Worm (Caenorhabditis elegans): ENCODE measurements around the gene nhr-126.

The nhr-126 gene

ce11 chrV:2251774-2252173 lies 22.9 kb downstream of the nhr-126 start:
- TF ChIP-seq nhr-237 (tag; optimal IDR thresholded peaks at IDR 0.05), result no peak
- no peak for TF ChIP-seq daf-12 (tag; optimal IDR thresholded peaks at IDR 0.05)
- TF ChIP-seq nfya-1 (tag; optimal IDR thresholded peaks at IDR 0.05; ENCODE audit: insufficient read depth), result no peak
- peak; percentile 13 for TF ChIP-seq pqm-1 (tag; optimal IDR thresholded peaks at IDR 0.05)
- TF ChIP-seq egl-27 (tag; optimal IDR thresholded peaks at IDR 0.05), result no peak
- TF ChIP-seq ceh-9 (tag; optimal IDR thresholded peaks at IDR 0.05), result no peak
- no peak for TF ChIP-seq hmg-11 (tag; optimal IDR thresholded peaks at IDR 0.05)
- no peak for TF ChIP-seq nhr-28 (tag; optimal IDR thresholded peaks at IDR 0.05)
- no peak for TF ChIP-seq nhr-12 (tag; optimal IDR thresholded peaks at IDR 0.05)
- TF ChIP-seq nhr-23 (tag; optimal IDR thresholded peaks at IDR 0.05), result no peak
- TF ChIP-seq nhr-67 (tag; optimal IDR thresholded peaks at IDR 0.05), result no peak
- peak; percentile 55 for TF ChIP-seq elt-2 (tag; optimal IDR thresholded peaks at IDR 0.05)
- no peak for TF ChIP-seq sea-2 (GFP tag; optimal IDR thresholded peaks at IDR 0.05)
- no peak for TF ChIP-seq ceh-82 (tag; optimal IDR thresholded peaks at IDR 0.05)
- TF ChIP-seq nhr-43 (tag; optimal IDR thresholded peaks at IDR 0.05; ENCODE audit: poor library complexity, severe bottlenecking), result no peak

ce11 chrV:2254553-2255124 lies 25.8 kb downstream of the nhr-126 start, which contains the start of gene str-253:
Gene str-253, minus strand, starts transcription at chrV:2254603.
- TF ChIP-seq lin-39 (tag; optimal IDR thresholded peaks at IDR 0.05) (no peak), mml-1 (tag; optimal IDR thresholded peaks at IDR 0.05) (no peak), lsy-12 (tag; optimal IDR thresholded peaks at IDR 0.05) (no peak), fkh-2 (tag; optimal IDR thresholded peaks at IDR 0.05) (no peak), eor-1 (tag; optimal IDR thresholded peaks at IDR 0.05) (no peak), ztf-4 (tag; optimal IDR thresholded peaks at IDR 0.05) (no peak), ztf-11 (tag; optimal IDR thresholded peaks at IDR 0.05) (no peak), ceh-9 (tag; optimal IDR thresholded peaks at IDR 0.05) (no peak), nhr-76 (tag; optimal IDR thresholded peaks at IDR 0.05) (no peak), nfya-1 (tag; optimal IDR thresholded peaks at IDR 0.05; ENCODE audit: insufficient read depth) (no peak), daf-12 (tag; optimal IDR thresholded peaks at IDR 0.05) (no peak), ceh-82 (tag; optimal IDR thresholded peaks at IDR 0.05) (no peak), nhr-25 (tag; optimal IDR thresholded peaks at IDR 0.05) (no peak), unc-62 (GFP tag; optimal IDR thresholded peaks at IDR 0.05) (no peak), nhr-12 (tag; optimal IDR thresholded peaks at IDR 0.05) (no peak), skn-1 (tag; optimal IDR thresholded peaks at IDR 0.05) (no peak), fos-1 (tag; optimal IDR thresholded peaks at IDR 0.05) (no peak)

- peak; percentile 15 for TF ChIP-seq hmg-11 (tag; optimal IDR thresholded peaks at IDR 0.05)
These were observed 26.3 kb downstream of the nhr-126 start, which contains the start of gene F41B5.1 for ce11 chrV:2255191-2255590. Gene F41B5.1, plus strand, starts transcription at chrV:2255533.

- TF ChIP-seq nhr-237 (tag; optimal IDR thresholded peaks at IDR 0.05) (no peak), fos-1 (tag; optimal IDR thresholded peaks at IDR 0.05) (no peak), ceh-28 (tag; optimal IDR thresholded peaks at IDR 0.05) (no peak), fkh-2 (tag; optimal IDR thresholded peaks at IDR 0.05) (no peak), eor-1 (tag; optimal IDR thresholded peaks at IDR 0.05) (no peak), nhr-12 (tag; optimal IDR thresholded peaks at IDR 0.05) (no peak), nfya-1 (tag; optimal IDR thresholded peaks at IDR 0.05; ENCODE audit: insufficient read depth) (peak; percentile 16), elt-2 (tag; optimal IDR thresholded peaks at IDR 0.05) (peak; percentile 28), R02D3.7 (tag; optimal IDR thresholded peaks at IDR 0.05) (no peak), hmg-11 (tag; optimal IDR thresholded peaks at IDR 0.05) (no peak), snpc-4 (tag; optimal IDR thresholded peaks at IDR 0.05) (no peak), ceh-9 (tag; optimal IDR thresholded peaks at IDR 0.05) (no peak), ceh-16 (tag; optimal IDR thresholded peaks at IDR 0.05) (no peak), mml-1 (tag; optimal IDR thresholded peaks at IDR 0.05) (no peak), aly-2 (tag; optimal IDR thresholded peaks at IDR 0.05) (no peak), nhr-28 (tag; optimal IDR thresholded peaks at IDR 0.05) (no peak), fkh-10 (GFP tag; optimal IDR thresholded peaks at IDR 0.05) (no peak), nhr-11 (tag; optimal IDR thresholded peaks at IDR 0.05) (no peak), nhr-23 (tag; optimal IDR thresholded peaks at IDR 0.05) (peak; percentile 3), nhr-43 (tag; optimal IDR thresholded peaks at IDR 0.05; ENCODE audit: poor library complexity, severe bottlenecking) (no peak), skn-1 (tag; optimal IDR thresholded peaks at IDR 0.05) (peak; percentile 89), ZK546.5 (tag; optimal IDR thresholded peaks at IDR 0.05) (no peak), nhr-77 (tag; optimal IDR thresholded peaks at IDR 0.05) (no peak), tbx-2 (tag; optimal IDR thresholded peaks at IDR 0.05) (no peak), sea-2 (GFP tag; optimal IDR thresholded peaks at IDR 0.05) (no peak), pha-4 (tag; optimal IDR thresholded peaks at IDR 0.05) (peak; percentile 83), mdl-1 (tag; optimal IDR thresholded peaks at IDR 0.05) (no peak), jun-1 (tag; optimal IDR thresholded peaks at IDR 0.05) (no peak)
These were observed 30.9 kb downstream of the nhr-126 start, which contains the start of gene nhr-182 for ce11 chrV:2259750-2260149. Gene nhr-182, minus strand, starts transcription at chrV:2259927.
